Worm (Caenorhabditis elegans) whole organism, L3 larva: Measurements from ENCODE around the gene str-263.

ENCODE experiments used
- egl-27 ChIP-seq: sonication (generic microtip); optimal IDR thresholded peaks from 4 replicates; lab custom pipeline; 2017; ENCODE audit warnings: missing biosample characterization, missing genetic modification reagents, missing genetic modification characterization
- elt-1 ChIP-seq: fragments of 150-350 bp; optimal IDR thresholded peaks from 2 replicates; lab custom pipeline; 2014; ENCODE audit warnings: missing biosample characterization, missing genetic modification characterization
- snpc-4 ChIP-seq: fragments of 150-350 bp; optimal IDR thresholded peaks from 2 replicates; lab custom pipeline; 2014; ENCODE audit warnings: missing biosample characterization, missing genetic modification characterization

- TF ChIP-seq elt-1 (tag; lab: Kevin White, UChicago) (no peak), egl-27 (tag; lab: Kevin White, UChicago) (no peak), snpc-4 (no peak)
Measured at ce11 chrV:15612886-15613285, at the start of gene str-263.
